Worm (Caenorhabditis elegans) whole organism, L4 larva: ENCODE results near the gene swp-1.

ENCODE experiments used
- F49E8.2 ChIP-seq: sonication (generic microtip); optimal IDR thresholded peaks from 2 replicates; lab custom pipeline; 2016; ENCODE audit warnings: missing compliant biosample characterization, mild to moderate bottlenecking, missing genetic modification characterization, borderline replicate concordance
- T26A8.4 ChIP-seq: fragments of 200-800 bp; sonication (Bioruptor generic); IDR thresholded peaks from 2 replicates; pipeline ENCODE4 v1.3.6; 2022; ENCODE audit warnings: missing genetic modification characterization, missing compliant biosample characterization
- Y48G9A.11 ChIP-seq: fragments of 200-800 bp; sonication (Bioruptor generic); IDR thresholded peaks from 2 replicates; pipeline ENCODE4 v1.3.6; 2022; ENCODE audit warnings: missing genetic modification reagents, missing genetic modification characterization, missing compliant biosample characterization
- Y5F2A.4 ChIP-seq: fragments of 200-800 bp; sonication (Bioruptor generic); optimal IDR thresholded peaks from 2 replicates; lab custom pipeline; 2018; ENCODE audit warnings: mild to moderate bottlenecking, missing genetic modification characterization, missing compliant biosample characterization
- Y75B8A.6 ChIP-seq: fragments of 200-800 bp; sonication (Bioruptor generic); IDR thresholded peaks from 2 replicates; pipeline ENCODE4 v1.3.6; 2022; ENCODE audit warnings: missing genetic modification reagents, missing genetic modification characterization, missing compliant biosample characterization
- aha-1 ChIP-seq: fragments of 150-350 bp; peaks from one replicate; lab custom pipeline; 2014; ENCODE audit warnings: missing biosample characterization, missing genetic modification characterization
- cey-2 ChIP-seq: sonication (generic microtip); optimal IDR thresholded peaks from 3 replicates; lab custom pipeline; 2017; ENCODE audit warnings: missing genetic modification characterization, mild to moderate bottlenecking, missing compliant biosample characterization, antibody characterized with exemption, borderline replicate concordance; ENCODE audit not compliant: insufficient read depth
- dmd-9 ChIP-seq: fragments of 200-800 bp; sonication (Bioruptor generic); IDR thresholded peaks from 2 replicates; pipeline ENCODE4 v1.3.6; 2022; ENCODE audit warnings: missing genetic modification reagents, missing genetic modification characterization, missing compliant biosample characterization
- dpl-1 ChIP-seq: fragments of 150-350 bp; optimal IDR thresholded peaks from 2 replicates; lab custom pipeline; 2014; ENCODE audit warnings: missing biosample characterization, missing genetic modification reagents, missing genetic modification characterization
- gei-8 ChIP-seq: fragments of 200-800 bp; sonication (Bioruptor generic); optimal IDR thresholded peaks from 2 replicates; lab custom pipeline; 2018; ENCODE audit warnings: mild to moderate bottlenecking, missing genetic modification characterization, missing compliant biosample characterization
- hlh-11 ChIP-seq: fragments of 200-800 bp; sonication (Bioruptor generic); optimal IDR thresholded peaks from 2 replicates; lab custom pipeline; 2018; ENCODE audit warnings: mild to moderate bottlenecking, missing genetic modification characterization, missing compliant biosample characterization
- hmg-1.1 ChIP-seq: fragments of 200-800 bp; sonication (Bioruptor generic); IDR thresholded peaks from 2 replicates; pipeline ENCODE4 v1.3.6; 2022; ENCODE audit warnings: missing genetic modification reagents, missing genetic modification characterization, missing compliant biosample characterization
- jun-1 ChIP-seq: fragments of 150-350 bp; optimal IDR thresholded peaks from 2 replicates; lab custom pipeline; 2014; ENCODE audit warnings: missing biosample characterization, missing genetic modification reagents, missing genetic modification characterization
- lin-15B ChIP-seq: fragments of 150-350 bp; sonication (generic microtip); optimal IDR thresholded peaks from 3 replicates; lab custom pipeline; 2014; ENCODE audit warnings: missing biosample characterization, missing genetic modification characterization
- lir-3 ChIP-seq: sonication (generic microtip); optimal IDR thresholded peaks from 2 replicates; lab custom pipeline; 2016; ENCODE audit warnings: mild to moderate bottlenecking, missing genetic modification characterization, missing compliant biosample characterization
- madf-9 ChIP-seq: fragments of 200-800 bp; sonication (Bioruptor generic); conservative IDR thresholded peaks from 2 replicates; pipeline ENCODE4 v1.3.6; 2022; ENCODE audit warnings: missing genetic modification reagents, missing genetic modification characterization, missing compliant biosample characterization
- mdl-1 ChIP-seq, 2 experiments: fragments of 150-350 bp in 1 of 2; sonication (generic microtip) in 1 of 2; optimal IDR thresholded peaks; 2 replicates each; lab custom pipeline; 2014 to 2017; ENCODE audit warnings: missing biosample characterization in 2 of 2, missing genetic modification characterization in 2 of 2
- mdt-29 ChIP-seq: fragments of 200-800 bp; sonication (Bioruptor generic); IDR thresholded peaks from 2 replicates; pipeline ENCODE4 v1.3.6; 2022; ENCODE audit warnings: missing genetic modification reagents, missing genetic modification characterization, missing compliant biosample characterization
- nhr-102 ChIP-seq: sonication (generic microtip); optimal IDR thresholded peaks from 2 replicates; lab custom pipeline; 2016; ENCODE audit warnings: mild to moderate bottlenecking, missing genetic modification characterization, moderate library complexity, missing compliant biosample characterization
- nhr-11 ChIP-seq: fragments of 150-350 bp; optimal IDR thresholded peaks from 2 replicates; lab custom pipeline; 2014; ENCODE audit warnings: missing biosample characterization, missing genetic modification characterization
- nhr-237 ChIP-seq: sonication (generic microtip); optimal IDR thresholded peaks from 2 replicates; lab custom pipeline; 2017; ENCODE audit warnings: missing biosample characterization, missing genetic modification characterization
- nhr-28 ChIP-seq: fragments of 150-350 bp; optimal IDR thresholded peaks from 2 replicates; lab custom pipeline; 2014; ENCODE audit warnings: missing biosample characterization, missing genetic modification characterization
- nhr-42 ChIP-seq: fragments of 200-800 bp; sonication (Bioruptor generic); IDR thresholded peaks from 2 replicates; pipeline ENCODE4 v1.3.6; 2022; ENCODE audit warnings: missing genetic modification characterization, missing compliant biosample characterization
- php-3 ChIP-seq: fragments of 200-800 bp; sonication (Bioruptor generic); IDR thresholded peaks from 2 replicates; pipeline ENCODE4 v1.3.6; 2022; ENCODE audit warnings: missing genetic modification reagents, missing genetic modification characterization, missing compliant biosample characterization
- pqm-1 ChIP-seq: sonication (generic microtip); optimal IDR thresholded peaks from 2 replicates; lab custom pipeline; 2017; ENCODE audit warnings: missing biosample characterization, missing genetic modification characterization
- set-16 ChIP-seq: fragments of 200-800 bp; sonication (Bioruptor generic); IDR thresholded peaks from 2 replicates; pipeline ENCODE4 v1.3.6; 2022; ENCODE audit warnings: missing genetic modification reagents, missing genetic modification characterization, missing compliant biosample characterization
- snpc-1.2 ChIP-seq: fragments of 200-800 bp; sonication (Bioruptor generic); IDR thresholded peaks from 2 replicates; pipeline ENCODE4 v1.3.6; 2022; ENCODE audit warnings: missing genetic modification reagents, missing genetic modification characterization, missing compliant biosample characterization
- tag-97 ChIP-seq: fragments of 200-800 bp; sonication (Bioruptor generic); IDR thresholded peaks from 2 replicates; pipeline ENCODE4 v1.3.6; 2022; ENCODE audit warnings: missing genetic modification characterization, missing compliant biosample characterization
- unc-130 ChIP-seq: sonication (generic microtip); optimal IDR thresholded peaks from 2 replicates; lab custom pipeline; 2016; ENCODE audit warnings: missing genetic modification reagents, missing genetic modification characterization, missing compliant biosample characterization
- unc-62 ChIP-seq, 3 experiments: fragments of 150-350 bp in 1 of 3; sonication (generic microtip); optimal IDR thresholded peaks in 2 of 3; peaks in 1 of 3; 1 replicate in 1 of 3; 2 replicates in 2 of 3; lab custom pipeline; 2014 to 2017; ENCODE audit warnings: missing biosample characterization in 3 of 3, missing genetic modification characterization in 3 of 3, missing genetic modification reagents in 3 of 3, missing genotype in 1 of 3
- ztf-7 ChIP-seq: fragments of 150-350 bp; optimal IDR thresholded peaks from 2 replicates; lab custom pipeline; 2014; ENCODE audit warnings: missing biosample characterization, missing genetic modification characterization

The swp-1 gene

ce11 chrIII:5734328-5734727 is 29.0 kb upstream of the swp-1 start:
- TF ChIP-seq dpl-1 (GFP tag; lab: Kevin White, UChicago) (no peak), aha-1 (tag; lab: Kevin White, UChicago) (peak; percentile 73)
- TF ChIP-seq, all 104 proteins: peak for 1

- TF ChIP-seq tag-97, result no peak
- TF ChIP-seq nhr-28 (tag; lab: Kevin White, UChicago), result peak; percentile 37
- TF ChIP-seq php-3 (GFP tag; lab: Robert Waterston, UW), result no peak
Observed at ce11 chrIII:5732925-5733324, 27.6 kb upstream of the swp-1 start, which contains the start of gene B0244.17. TSS of gene B0244.17 (plus strand) at chrIII:5733225.

- TF ChIP-seq T26A8.4 (GFP tag; lab: Robert Waterston, UW) (no peak), nhr-28 (tag; lab: Kevin White, UChicago) (peak; percentile 62), pqm-1 (tag; lab: Kevin White, UChicago) (peak; percentile 56)
- TF ChIP-seq, all 104 proteins: peak for 2
Observed at ce11 chrIII:5730980-5731636, 25.8 kb upstream of the swp-1 start, which contains the start of the genes B0244.9 and B0244.7. TSS of gene B0244.9 (minus strand) at chrIII:5731030. TSS of gene B0244.7 (plus strand) at chrIII:5731501.

ce11 chrIII:5730041-5730440 is 24.7 kb upstream of the swp-1 start:
- TF ChIP-seq unc-130 (GFP tag; lab: Kevin White, UChicago) (no peak), jun-1 (tag; lab: Kevin White, UChicago) (no peak), unc-62 (GFP tag; optimal IDR thresholded peaks at IDR 0.05 in 1 of 2; lab: Kevin White, UChicago) (peak in 1 of 2 experiments; percentile 28), unc-62 (tag; optimal IDR thresholded peaks at IDR 0.05; lab: Kevin White, UChicago) (no peak), aha-1 (tag; lab: Kevin White, UChicago) (peak; percentile 28), nhr-237 (tag; lab: Kevin White, UChicago) (no peak), nhr-102 (tag; lab: Kevin White, UChicago) (no peak), ztf-7 (tag; lab: Kevin White, UChicago) (no peak)

ce11 chrIII:5729367-5729766 is 24.0 kb upstream of the swp-1 start:
- TF ChIP-seq aha-1 (tag; lab: Kevin White, UChicago), result peak; percentile 93
- no peak for TF ChIP-seq lir-3 (tag; lab: Kevin White, UChicago)
- TF ChIP-seq cey-2 (tag; lab: Kevin White, UChicago), result no peak

ce11 chrIII:5727827-5728226 is 22.5 kb upstream of the swp-1 start, which contains the start of gene egg-1:
TSS of gene egg-1 (plus strand) at chrIII:5728180.
- TF ChIP-seq Y75B8A.6 (GFP tag; lab: Robert Waterston, UW) (no peak), hmg-1.1 (GFP tag; lab: Robert Waterston, UW) (no peak), mdt-29 (0 out of 2 replicates have a peak, but pooled peaks have one; percentile 10), Y48G9A.11 (GFP tag; lab: Robert Waterston, UW) (peak; percentile 78), unc-130 (GFP tag; lab: Kevin White, UChicago) (peak; percentile 85), snpc-1.2 (peak; percentile 43; the same call in 1 of the 2 replicates), unc-62 (GFP tag; optimal IDR thresholded peaks at IDR 0.05 in 1 of 2; lab: Kevin White, UChicago) (no peak), unc-62 (tag; optimal IDR thresholded peaks at IDR 0.05; lab: Kevin White, UChicago) (no peak), nhr-42 (no peak), mdl-1 (tag; optimal IDR thresholded peaks at IDR 0.05; lab: Kevin White, UChicago) (no peak), nhr-11 (tag; lab: Kevin White, UChicago) (no peak), Y5F2A.4 (GFP tag; lab: Kevin White, UChicago) (no peak), F49E8.2 (peak; percentile 91), aha-1 (tag; lab: Kevin White, UChicago) (peak; percentile 40), nhr-102 (tag; lab: Kevin White, UChicago) (no peak), hlh-11 (no peak)

- no peak for TF ChIP-seq dmd-9 (GFP tag; lab: Robert Waterston, UW)
- no peak for TF ChIP-seq nhr-11 (tag; lab: Kevin White, UChicago)
- no peak for TF ChIP-seq lir-3 (tag; lab: Kevin White, UChicago)
- TF ChIP-seq gei-8 (GFP tag; lab: Kevin White, UChicago), result no peak
- TF ChIP-seq lin-15B (tag; lab: Kevin White, UChicago), result no peak
- TF ChIP-seq unc-62 (GFP tag; optimal IDR thresholded peaks at IDR 0.05 in 1 of 2; lab: Kevin White, UChicago), result no peak
- TF ChIP-seq unc-62 (tag; optimal IDR thresholded peaks at IDR 0.05; lab: Kevin White, UChicago), result no peak
- TF ChIP-seq madf-9 (GFP tag; lab: Robert Waterston, UW), result no peak
- TF ChIP-seq set-16 (GFP tag; lab: Robert Waterston, UW), result no peak
- TF ChIP-seq, all 104 proteins: peak for 0
Observed at ce11 chrIII:5722550-5722949, 17.2 kb upstream of the swp-1 start, which contains the start of gene wrm-1. TSS of gene wrm-1 (plus strand) at chrIII:5722850.
